Fruit fly (Drosophila melanogaster) S2 (cell line): ENCODE results near the gene Gr98d.

Experiments
- CG8478 ChIP-seq: fragments of >200 bp; optimal IDR thresholded peaks from 2 replicates; lab custom pipeline; 2018
- CTCF ChIP-seq, 2 experiments: fragments of >200 bp; optimal IDR thresholded peaks; 2 replicates each; lab custom pipeline; 2018

DNA sequence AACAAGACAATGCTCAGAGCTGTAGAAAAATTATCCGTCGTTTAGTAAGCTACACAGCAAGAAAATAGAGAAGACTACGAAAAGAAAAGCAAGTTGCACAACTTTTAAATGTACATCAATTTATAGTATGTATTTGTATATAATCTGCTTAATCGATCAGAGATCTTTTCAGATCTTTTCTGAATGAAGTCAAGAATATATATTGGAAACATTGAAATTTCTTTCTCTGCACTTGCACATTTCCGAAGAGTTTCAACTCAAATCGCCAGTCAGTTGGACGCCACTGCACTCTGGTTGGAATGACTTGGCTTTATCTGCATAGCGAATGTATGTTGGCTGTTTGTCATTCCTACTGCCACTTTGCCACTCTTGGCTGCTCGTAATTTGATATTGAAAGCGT, 8.1 kb downstream of the Gr98d start:
- no peak for TF ChIP-seq CTCF (optimal IDR thresholded peaks at IDR 0.05; lab: Kevin White, UChicago)
- TF ChIP-seq CG8478 (lab: Kevin White, UChicago) = no peak
